Fruit fly (Drosophila melanogaster) whole organism, embryonic: ENCODE measurements around the gene RpL13.

ENCODE experiments used
- Blimp-1 ChIP-seq: fragments of 200-800 bp; sonication (Bioruptor generic); optimal IDR thresholded peaks from 3 replicates; lab custom pipeline; 2018; ENCODE audit warnings: missing biosample characterization, missing genetic modification characterization, mild to moderate bottlenecking, moderate library complexity, missing genetic modification reagents
- CG12391 ChIP-seq: fragments of 200-800 bp; sonication (Bioruptor generic); optimal IDR thresholded peaks from 3 replicates; lab custom pipeline; 2018; ENCODE audit warnings: missing biosample characterization, mild to moderate bottlenecking, missing genetic modification characterization, moderate library complexity
- CG14710 ChIP-seq: fragments of 200-800 bp; sonication (Bioruptor generic); optimal IDR thresholded peaks from 3 replicates; lab custom pipeline; 2019; ENCODE audit warnings: missing biosample characterization, mild to moderate bottlenecking, missing genetic modification characterization, moderate library complexity
- CG1603 ChIP-seq: fragments of 200-800 bp; sonication (Bioruptor generic); optimal IDR thresholded peaks from 2 replicates; lab custom pipeline; 2019; ENCODE audit warnings: missing biosample characterization, mild to moderate bottlenecking, missing genetic modification characterization, moderate library complexity
- CG17912 ChIP-seq: fragments of 200-800 bp; sonication (Bioruptor generic); optimal IDR thresholded peaks from 2 replicates; lab custom pipeline; 2018; ENCODE audit warnings: missing biosample characterization, mild to moderate bottlenecking, missing genetic modification characterization
- CG2129 ChIP-seq: fragments of 200-800 bp; sonication (Bioruptor generic); IDR thresholded peaks from 2 replicates; pipeline ENCODE4 v1.3.6; 2022; ENCODE audit warnings: missing biosample characterization, missing genetic modification characterization; ENCODE audit not compliant: partially characterized antibody
- CG30020 ChIP-seq: fragments of 200-800 bp; optimal IDR thresholded peaks from 2 replicates; lab custom pipeline; 2019; ENCODE audit warnings: missing biosample characterization, mild to moderate bottlenecking, missing genetic modification characterization, moderate library complexity
- CG4730 ChIP-seq: fragments of 200-800 bp; sonication (Bioruptor generic); IDR thresholded peaks from 2 replicates; pipeline ENCODE4 v1.3.6; 2022; ENCODE audit warnings: missing biosample characterization, missing genetic modification characterization
- CG7963 ChIP-seq: fragments of 200-800 bp; sonication (Bioruptor generic); IDR thresholded peaks from 3 replicates; pipeline ENCODE4 v1.3.6; 2022; ENCODE audit warnings: missing biosample characterization, missing genetic modification characterization; ENCODE audit not compliant: partially characterized antibody
- CHES-1-like ChIP-seq: fragments of 200-800 bp; sonication (Bioruptor generic); optimal IDR thresholded peaks from 2 replicates; lab custom pipeline; 2016; ENCODE audit warnings: missing biosample characterization, missing genetic modification characterization
- Dad ChIP-seq: fragments of 200-800 bp; sonication (Bioruptor generic); optimal IDR thresholded peaks from 3 replicates; lab custom pipeline; 2016; ENCODE audit warnings: missing biosample characterization, missing genetic modification characterization
- Dbx ChIP-seq: fragments of 200-800 bp; sonication (Bioruptor generic); IDR thresholded peaks from 3 replicates; pipeline ENCODE4 v1.3.6; 2022; ENCODE audit warnings: missing biosample characterization, missing genetic modification characterization
- Deaf1 ChIP-seq: fragments of 200-800 bp; optimal IDR thresholded peaks from 3 replicates; lab custom pipeline; 2019; ENCODE audit warnings: missing biosample characterization, mild to moderate bottlenecking, missing genetic modification characterization, moderate library complexity
- Dll ChIP-seq: fragments of 200-800 bp; sonication (Bioruptor generic); IDR thresholded peaks from 4 replicates; pipeline ENCODE4 v1.3.6; 2022; ENCODE audit warnings: missing biosample characterization, missing genetic modification characterization; ENCODE audit not compliant: partially characterized antibody
- Drgx ChIP-seq: fragments of 200-800 bp; sonication (Bioruptor generic); IDR thresholded peaks from 2 replicates; pipeline ENCODE4 v1.3.6; 2022; ENCODE audit warnings: missing biosample characterization, missing genetic modification characterization
- Ets65A ChIP-seq: fragments of 200-800 bp; sonication (Bioruptor generic); peaks from one replicate; lab custom pipeline; 2016; ENCODE audit warnings: missing biosample characterization, missing genetic modification characterization
- HLH4C ChIP-seq: fragments of 200-800 bp; sonication (Bioruptor generic); IDR thresholded peaks from 3 replicates; pipeline ENCODE4 v1.3.6; 2022; ENCODE audit warnings: missing biosample characterization, missing genetic modification characterization; ENCODE audit not compliant: partially characterized antibody
- Lhr ChIP-seq: fragments of 200-800 bp; sonication (Bioruptor generic); optimal IDR thresholded peaks from 3 replicates; lab custom pipeline; 2017; ENCODE audit warnings: mild to moderate bottlenecking, missing biosample characterization, missing genetic modification reagents, missing genetic modification characterization
- MESR4 ChIP-seq: fragments of 200-800 bp; sonication (Bioruptor generic); optimal IDR thresholded peaks from 2 replicates; lab custom pipeline; 2018; ENCODE audit warnings: missing biosample characterization, mild to moderate bottlenecking, missing genetic modification characterization, moderate library complexity
- Meics ChIP-seq: fragments of 200-800 bp; sonication (Bioruptor generic); optimal IDR thresholded peaks from 2 replicates; lab custom pipeline; 2017; ENCODE audit warnings: missing biosample characterization, mild to moderate bottlenecking, missing genetic modification characterization
- Side ChIP-seq: fragments of 200-800 bp; sonication (Bioruptor generic); optimal IDR thresholded peaks from 2 replicates; lab custom pipeline; 2016; ENCODE audit warnings: missing biosample characterization, missing genetic modification characterization
- Taf1 ChIP-seq: fragments of 200-800 bp; sonication (Bioruptor generic); IDR thresholded peaks from 2 replicates; pipeline ENCODE4 v1.3.6; 2022; ENCODE audit warnings: missing biosample characterization, missing genetic modification characterization
- Tbp ChIP-seq: fragments of >200 bp; optimal IDR thresholded peaks from 2 replicates; lab custom pipeline; 2018; ENCODE audit warnings: missing biosample characterization, missing genetic modification characterization
- Xbp1 ChIP-seq: fragments of 200-800 bp; sonication (Bioruptor generic); optimal IDR thresholded peaks from 3 replicates; lab custom pipeline; 2016; ENCODE audit warnings: missing biosample characterization, mild to moderate bottlenecking, missing genetic modification characterization
- bbx ChIP-seq: fragments of 200-800 bp; sonication (Bioruptor generic); IDR thresholded peaks from 2 replicates; pipeline ENCODE4 v1.3.6; 2022; ENCODE audit warnings: missing biosample characterization, missing genetic modification characterization; ENCODE audit not compliant: partially characterized antibody
- crol ChIP-seq: fragments of 200-800 bp; sonication (Bioruptor generic); IDR thresholded peaks from 2 replicates; pipeline ENCODE4 v1.3.6; 2022; ENCODE audit warnings: missing biosample characterization, missing genetic modification characterization
- dimm ChIP-seq: fragments of 200-800 bp; sonication (Bioruptor generic); IDR thresholded peaks from 2 replicates; pipeline ENCODE4 v1.3.6; 2022; ENCODE audit warnings: missing biosample characterization, missing genetic modification characterization
- ems ChIP-seq: fragments of 200-800 bp; sonication (Bioruptor generic); optimal IDR thresholded peaks from 3 replicates; lab custom pipeline; 2016; ENCODE audit warnings: missing biosample characterization, missing genetic modification characterization
- hbn ChIP-seq: fragments of 200-800 bp; sonication (Bioruptor generic); IDR thresholded peaks from 2 replicates; pipeline ENCODE4 v1.3.6; 2022; ENCODE audit warnings: missing biosample characterization, missing genetic modification characterization; ENCODE audit not compliant: partially characterized antibody
- inv ChIP-seq: fragments of 200-800 bp; sonication (Bioruptor generic); IDR thresholded peaks from 2 replicates; pipeline ENCODE4 v1.3.6; 2022; ENCODE audit warnings: missing biosample characterization, missing genetic modification characterization; ENCODE audit not compliant: partially characterized antibody
- nerfin-1 ChIP-seq: fragments of 200-800 bp; sonication (Bioruptor generic); optimal IDR thresholded peaks from 3 replicates; lab custom pipeline; 2019; ENCODE audit warnings: missing biosample characterization, mild to moderate bottlenecking, missing genetic modification characterization, moderate library complexity
- nmo ChIP-seq: fragments of 200-800 bp; sonication (Bioruptor generic); optimal IDR thresholded peaks from 2 replicates; lab custom pipeline; 2018; ENCODE audit warnings: missing biosample characterization, mild to moderate bottlenecking, missing genetic modification characterization, moderate library complexity
- nom ChIP-seq: fragments of 200-800 bp; sonication (Bioruptor generic); optimal IDR thresholded peaks from 2 replicates; lab custom pipeline; 2017; ENCODE audit warnings: missing biosample characterization, missing genetic modification characterization, mild to moderate bottlenecking, moderate library complexity, missing genetic modification reagents
- pzg ChIP-seq: fragments of 200-800 bp; sonication (Bioruptor generic); optimal IDR thresholded peaks from 3 replicates; lab custom pipeline; 2018; ENCODE audit warnings: missing biosample characterization, mild to moderate bottlenecking, missing genetic modification characterization, moderate library complexity
- scrt ChIP-seq: fragments of 200-800 bp; sonication (Bioruptor generic); optimal IDR thresholded peaks from 2 replicates; lab custom pipeline; 2018; ENCODE audit warnings: missing biosample characterization, mild to moderate bottlenecking, missing genetic modification characterization, moderate library complexity
- sens ChIP-seq: fragments of 200-800 bp; sonication (Bioruptor generic); peaks from one replicate; lab custom pipeline; 2016; ENCODE audit warnings: missing biosample characterization, missing genetic modification characterization
- twi ChIP-seq: fragments of 200-800 bp; optimal IDR thresholded peaks from 2 replicates; lab custom pipeline; 2019; ENCODE audit warnings: missing biosample characterization, mild to moderate bottlenecking, missing genetic modification characterization, moderate library complexity
- unc-4 ChIP-seq: fragments of 200-800 bp; sonication (Bioruptor generic); IDR thresholded peaks from 2 replicates; pipeline ENCODE4 v1.3.6; 2022; ENCODE audit warnings: missing biosample characterization, missing genetic modification characterization; ENCODE audit not compliant: partially characterized antibody
- vnd ChIP-seq: fragments of 200-800 bp; sonication (Bioruptor generic); IDR thresholded peaks from 3 replicates; pipeline ENCODE4 v1.3.6; 2022; ENCODE audit warnings: missing biosample characterization, missing genetic modification characterization; ENCODE audit not compliant: partially characterized antibody
- vvl ChIP-seq: fragments of 200-800 bp; sonication (Bioruptor generic); IDR thresholded peaks from 2 replicates; pipeline ENCODE4 v1.3.6; 2022; ENCODE audit warnings: missing biosample characterization, missing genetic modification characterization
- zen2 ChIP-seq: fragments of 200-800 bp; sonication (Bioruptor generic); IDR thresholded peaks from 3 replicates; pipeline ENCODE4 v1.3.6; 2022; ENCODE audit warnings: missing biosample characterization, missing genetic modification characterization; ENCODE audit not compliant: partially characterized antibody

The RpL13 gene

dm6 chr2L:10009293-10009695 lies 42.2 kb downstream of the RpL13 start, which contains the start of gene Trp1 (continued):
- TF ChIP-seq CG2129 (GFP tag; lab: Robert Waterston, UW) (peak; percentile 84), CG4730 (GFP tag; lab: Robert Waterston, UW) (no peak), Dad (GFP tag; lab: Kevin White, UChicago) (no peak), sens (GFP tag; lab: Kevin White, UChicago) (peak; percentile 76), inv (GFP tag; lab: Robert Waterston, UW) (peak; percentile 95), CG12391 (peak; percentile 21), CG1603 (tag; lab: Kevin White, UChicago) (peak; percentile 46), CG7963 (peak; percentile 88), Lhr (GFP tag; lab: Kevin White, UChicago) (no peak), Tbp (GFP tag; lab: Kevin White, UChicago) (no peak), zen2 (peak; percentile 90; the same call in 2 of the 3 replicates), CG17912 (GFP tag; lab: Kevin White, UChicago) (no peak), Drgx (GFP tag; lab: Robert Waterston, UW) (peak; percentile 21; the same call in 1 of the 2 replicates), MESR4 (GFP tag; lab: Kevin White, UChicago) (peak; percentile 63), scrt (GFP tag; lab: Kevin White, UChicago) (no peak), vnd (GFP tag; lab: Robert Waterston, UW) (peak; percentile 94), Meics (GFP tag; lab: Kevin White, UChicago) (no peak), twi (no peak), unc-4 (GFP tag; lab: Robert Waterston, UW) (peak; percentile 94), ems (GFP tag; lab: Kevin White, UChicago) (no peak), Blimp-1 (GFP tag; lab: Kevin White, UChicago) (no peak), Ets65A (GFP tag; lab: Kevin White, UChicago) (peak; percentile 84), CG30020 (peak; percentile 63), nerfin-1 (tag; lab: Kevin White, UChicago) (peak; percentile 55), Deaf1 (no peak), CG14710 (peak; percentile 42), Side (GFP tag; lab: Kevin White, UChicago) (no peak), bbx (GFP tag; lab: Robert Waterston, UW) (peak; percentile 98), nom (GFP tag; lab: Kevin White, UChicago) (peak; percentile 62), crol (GFP tag; lab: Robert Waterston, UW) (no peak), vvl (GFP tag; lab: Robert Waterston, UW) (0 out of 2 replicates have a peak, but pooled peaks have one; percentile 21), Taf1 (GFP tag; lab: Robert Waterston, UW) (no peak), Dbx (GFP tag; lab: Robert Waterston, UW) (no peak), hbn (GFP tag; lab: Robert Waterston, UW) (peak; percentile 87), Xbp1 (no peak), dimm (GFP tag; lab: Robert Waterston, UW) (no peak), HLH4C (GFP tag; lab: Robert Waterston, UW) (peak; percentile 87), CHES-1-like (no peak), pzg (GFP tag; lab: Kevin White, UChicago) (peak; percentile 73), Dll (GFP tag; lab: Robert Waterston, UW) (peak; percentile 92), nmo (GFP tag; lab: Kevin White, UChicago) (peak; percentile 15)
